Worm (Caenorhabditis elegans) whole organism, L2 larva: ENCODE data around the gene col-152.

Experiments
- ZK546.5 ChIP-seq: sonication (generic microtip); optimal IDR thresholded peaks from 2 replicates; lab custom pipeline; 2017; ENCODE audit warnings: missing biosample characterization, missing genetic modification characterization
- egl-27 ChIP-seq: sonication (generic microtip); optimal IDR thresholded peaks from 3 replicates; lab custom pipeline; 2017; ENCODE audit warnings: missing biosample characterization, missing genetic modification reagents, missing genetic modification characterization
- fos-1 ChIP-seq: fragments of 150-350 bp; optimal IDR thresholded peaks from 2 replicates; lab custom pipeline; 2014; ENCODE audit warnings: missing biosample characterization, missing genetic modification characterization
- lsy-2 ChIP-seq, 2 experiments: fragments of 150-350 bp in 1 of 2; sonication (generic microtip) in 1 of 2; optimal IDR thresholded peaks; 2 replicates each; lab custom pipeline; 2014 to 2017; ENCODE audit warnings: missing biosample characterization in 2 of 2, missing genetic modification characterization in 2 of 2
- nhr-12 ChIP-seq: fragments of 150-350 bp; optimal IDR thresholded peaks from 2 replicates; lab custom pipeline; 2014; ENCODE audit warnings: missing biosample characterization, missing genetic modification characterization
- nhr-237 ChIP-seq: fragments of 150-350 bp; optimal IDR thresholded peaks from 2 replicates; lab custom pipeline; 2014; ENCODE audit warnings: missing biosample characterization, missing genetic modification characterization
- nhr-25 ChIP-seq: fragments of 150-350 bp; sonication (generic microtip); optimal IDR thresholded peaks from 3 replicates; lab custom pipeline; 2014; ENCODE audit warnings: missing biosample characterization, missing genetic modification characterization
- nhr-77 ChIP-seq: fragments of 150-350 bp; optimal IDR thresholded peaks from 2 replicates; lab custom pipeline; 2014; ENCODE audit warnings: missing biosample characterization, missing genetic modification characterization
- unc-62 ChIP-seq: fragments of 150-350 bp; optimal IDR thresholded peaks from 2 replicates; lab custom pipeline; 2014; ENCODE audit warnings: missing biosample characterization, missing genetic modification reagents, missing genetic modification characterization

DNA sequence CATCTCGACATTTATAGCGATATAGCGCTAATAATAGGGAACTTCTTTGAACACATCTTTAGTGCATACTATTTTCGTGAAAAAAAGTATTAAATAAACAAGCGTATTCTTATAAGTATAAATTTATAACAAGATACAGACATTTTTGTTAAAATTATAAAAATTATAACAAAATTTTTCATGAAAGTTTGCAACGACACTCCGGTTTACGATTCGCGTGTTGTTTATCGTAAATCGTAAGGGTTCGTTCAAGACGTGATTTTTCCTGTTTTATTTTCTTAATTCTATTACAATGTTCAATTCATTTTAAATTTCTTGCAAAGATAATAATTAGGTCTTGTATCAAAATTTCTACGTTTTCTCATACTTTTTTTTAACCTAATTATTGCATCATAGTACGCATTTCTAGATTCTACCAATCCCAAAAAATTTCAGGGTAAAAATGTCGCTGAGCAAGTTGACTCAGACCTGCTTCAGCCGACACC lies 38.0 kb downstream of the col-152 start, which contains the start of gene scpl-4:
- TF ChIP-seq fos-1 (tag; lab: Kevin White, UChicago) (no peak), egl-27 (tag; lab: Kevin White, UChicago) (no peak), unc-62 (GFP tag; lab: Kevin White, UChicago) (no peak), ZK546.5 (tag; lab: Kevin White, UChicago) (no peak), nhr-12 (tag; lab: Kevin White, UChicago) (no peak), lsy-2 (tag; optimal IDR thresholded peaks at IDR 0.05; lab: Kevin White, UChicago) (no peak), nhr-77 (tag; lab: Kevin White, UChicago) (no peak), nhr-25 (tag; lab: Kevin White, UChicago) (no peak), nhr-237 (tag; lab: Kevin White, UChicago) (no peak)
